Worm (Caenorhabditis elegans) whole organism, L1 larva: Measurements from ENCODE around the gene rab-37.

Source experiments
- blmp-1 ChIP-seq: fragments of 150-350 bp; optimal IDR thresholded peaks from 2 replicates; lab custom pipeline; 2014; ENCODE audit warnings: missing biosample characterization, missing genetic modification characterization
- fos-1 ChIP-seq: fragments of 150-350 bp; optimal IDR thresholded peaks from 2 replicates; lab custom pipeline; 2014; ENCODE audit warnings: missing biosample characterization, missing genetic modification characterization
- lin-35 ChIP-seq, 2 experiments: fragments of 150-350 bp; optimal IDR thresholded peaks; 2 replicates each; lab custom pipeline; 2014; ENCODE audit warnings: missing biosample characterization in 2 of 2, missing genetic modification characterization in 2 of 2, missing genetic modification reagents in 2 of 2
- nhr-20 ChIP-seq: sonication (generic microtip); optimal IDR thresholded peaks from 2 replicates; lab custom pipeline; 2016; ENCODE audit warnings: mild to moderate bottlenecking, missing genetic modification characterization, missing compliant biosample characterization
- nhr-47 ChIP-seq: sonication (generic microtip); optimal IDR thresholded peaks from 2 replicates; lab custom pipeline; 2016; ENCODE audit warnings: mild to moderate bottlenecking, missing genetic modification characterization, moderate library complexity, missing compliant biosample characterization
- ztf-4 ChIP-seq: fragments of 150-350 bp; optimal IDR thresholded peaks from 2 replicates; lab custom pipeline; 2014; ENCODE audit warnings: missing biosample characterization, missing genetic modification characterization

ce11 chrX:4279294-4279782, 43.7 kb upstream of the rab-37 start, which contains the start of the genes twk-28 and ets-9:
- TF ChIP-seq nhr-20 (tag; lab: Kevin White, UChicago): no peak
- TF ChIP-seq lin-35 (GFP tag; optimal IDR thresholded peaks at IDR 0.05; lab: Kevin White, UChicago): no peak
- no peak for TF ChIP-seq ztf-4 (tag; lab: Kevin White, UChicago)
- TF ChIP-seq fos-1 (tag; lab: Kevin White, UChicago): no peak
- TF ChIP-seq blmp-1 (tag; lab: Kevin White, UChicago): no peak
- TF ChIP-seq nhr-47 (tag; lab: Kevin White, UChicago): no peak
